Worm (Caenorhabditis elegans): ENCODE data around the gene spp-21.

Gene spp-21

ce11 chrX:11477748-11478147 is 12.2 kb upstream of the spp-21 start:
- TF ChIP-seq sma-3 (GFP tag; optimal IDR thresholded peaks at IDR 0.05) (no peak), sma-9 (GFP tag; optimal IDR thresholded peaks at IDR 0.05) (peak; percentile 20), sma-9 (tag; optimal IDR thresholded peaks at IDR 0.05) (no peak), F13H6.1 (tag; optimal IDR thresholded peaks at IDR 0.05) (peak; percentile 68), C34F6.9 (tag; optimal IDR thresholded peaks at IDR 0.05) (no peak), snpc-4 (tag; optimal IDR thresholded peaks at IDR 0.05) (no peak)

- TF ChIP-seq nhr-11 (tag; optimal IDR thresholded peaks at IDR 0.05) = no peak
- no peak for TF ChIP-seq Y55F3AM.14 (GFP tag; optimal IDR thresholded peaks at IDR 0.05)
- TF ChIP-seq nhr-12 (tag; optimal IDR thresholded peaks at IDR 0.05) = no peak
- TF ChIP-seq nhr-6 (tag; optimal IDR thresholded peaks at IDR 0.05) = no peak
- no peak for TF ChIP-seq peb-1 (tag; optimal IDR thresholded peaks at IDR 0.05)
- TF ChIP-seq dmd-4 (tag; optimal IDR thresholded peaks at IDR 0.05) = no peak
- no peak for TF ChIP-seq ama-1 (optimal IDR thresholded peaks at IDR 0.05)
- TF ChIP-seq nhr-129 (tag; optimal IDR thresholded peaks at IDR 0.05) = no peak
- no peak for TF ChIP-seq zag-1 (tag; optimal IDR thresholded peaks at IDR 0.05)
- no peak for TF ChIP-seq alr-1 (tag; optimal IDR thresholded peaks at IDR 0.05)
- no peak for TF ChIP-seq ZK546.5 (tag; optimal IDR thresholded peaks at IDR 0.05)
- peak; percentile 1 for TF ChIP-seq sem-4 (tag; optimal IDR thresholded peaks at IDR 0.05)
- TF ChIP-seq mdl-1 (tag; optimal IDR thresholded peaks at IDR 0.05) = peak in 1 of 2 experiments; percentile 34
- TF ChIP-seq aly-2 (tag; optimal IDR thresholded peaks at IDR 0.05) = no peak
- peak; percentile 65 for TF ChIP-seq sma-9 (GFP tag; optimal IDR thresholded peaks at IDR 0.05)
- no peak for TF ChIP-seq sma-9 (tag; optimal IDR thresholded peaks at IDR 0.05)
- no peak for TF ChIP-seq gmeb-1 (tag; optimal IDR thresholded peaks at IDR 0.05)
- no peak for TF ChIP-seq ceh-82 (tag; optimal IDR thresholded peaks at IDR 0.05)
- no peak for TF ChIP-seq nhr-23 (tag; optimal IDR thresholded peaks at IDR 0.05)
- TF ChIP-seq elt-1 (tag; optimal IDR thresholded peaks at IDR 0.05) = no peak
- peak; percentile 71 for TF ChIP-seq nhr-21 (tag; optimal IDR thresholded peaks at IDR 0.05)
- TF ChIP-seq ztf-1 (GFP tag; conservative IDR thresholded peaks at IDR 0.05) = no peak
- TF ChIP-seq lsy-2 (tag; optimal IDR thresholded peaks at IDR 0.05) = peak in 1 of 2 experiments; percentile 30
- TF ChIP-seq unc-62 (GFP tag; optimal IDR thresholded peaks at IDR 0.05) = no peak
- peak; percentile 42 for TF ChIP-seq blmp-1 (tag; optimal IDR thresholded peaks at IDR 0.05; ENCODE audit: insufficient read depth)
- peak; percentile 69 for TF ChIP-seq sma-3 (GFP tag; optimal IDR thresholded peaks at IDR 0.05)
- TF ChIP-seq skn-1 (tag; optimal IDR thresholded peaks at IDR 0.05) = no peak
- TF ChIP-seq F13H6.1 (tag; optimal IDR thresholded peaks at IDR 0.05) = peak; percentile 77
- peak; percentile 52 for TF ChIP-seq nhr-25 (tag; optimal IDR thresholded peaks at IDR 0.05)
- peak; percentile 47 for TF ChIP-seq fos-1 (tag; optimal IDR thresholded peaks at IDR 0.05)
- no peak for TF ChIP-seq lin-39 (tag; optimal IDR thresholded peaks at IDR 0.05)
- TF ChIP-seq egl-27 (tag; optimal IDR thresholded peaks at IDR 0.05) = peak; percentile 34
- peak; percentile 3 for TF ChIP-seq C34F6.9 (tag; optimal IDR thresholded peaks at IDR 0.05)
- TF ChIP-seq R02D3.7 (tag; optimal IDR thresholded peaks at IDR 0.05) = no peak
These were observed 11.2 kb upstream of the spp-21 start for ce11 chrX:11478758-11479157.

- TF ChIP-seq egl-27 (tag; optimal IDR thresholded peaks at IDR 0.05) (peak; percentile 19), lin-39 (tag; optimal IDR thresholded peaks at IDR 0.05) (no peak), lsy-2 (tag; optimal IDR thresholded peaks at IDR 0.05) (no peak), unc-55 (GFP tag; optimal IDR thresholded peaks at IDR 0.05) (no peak), fos-1 (tag; optimal IDR thresholded peaks at IDR 0.05) (peak; percentile 32), elt-1 (tag; optimal IDR thresholded peaks at IDR 0.05) (no peak), Y55F3AM.14 (GFP tag; optimal IDR thresholded peaks at IDR 0.05) (no peak), nhr-25 (tag; optimal IDR thresholded peaks at IDR 0.05) (peak; percentile 20), ama-1 (optimal IDR thresholded peaks at IDR 0.05) (no peak)
These were observed 10.5 kb upstream of the spp-21 start for ce11 chrX:11479321-11479863.

- TF ChIP-seq fos-1 (tag; optimal IDR thresholded peaks at IDR 0.05) (no peak), unc-55 (GFP tag; optimal IDR thresholded peaks at IDR 0.05) (no peak), peb-1 (tag; optimal IDR thresholded peaks at IDR 0.05) (no peak), elt-3 (tag; optimal IDR thresholded peaks at IDR 0.05) (no peak), nhr-129 (tag; optimal IDR thresholded peaks at IDR 0.05) (no peak), sem-4 (tag; optimal IDR thresholded peaks at IDR 0.05) (no peak), crh-2 (tag; optimal IDR thresholded peaks at IDR 0.05) (no peak), F13H6.1 (tag; optimal IDR thresholded peaks at IDR 0.05) (no peak), lin-13 (GFP tag; optimal IDR thresholded peaks at IDR 0.05) (no peak), sma-3 (GFP tag; optimal IDR thresholded peaks at IDR 0.05) (no peak), mbf-1 (tag; optimal IDR thresholded peaks at IDR 0.05) (no peak), Y55F3AM.14 (GFP tag; optimal IDR thresholded peaks at IDR 0.05) (no peak)
These were observed 9.9 kb upstream of the spp-21 start for ce11 chrX:11480032-11480431.
